Fruit fly (Drosophila melanogaster): ENCODE results near the gene CG10591.
A peak's percentile ranks its signal among the peaks of the same experiment; 100 is the strongest.

The CG10591 gene

DNA sequence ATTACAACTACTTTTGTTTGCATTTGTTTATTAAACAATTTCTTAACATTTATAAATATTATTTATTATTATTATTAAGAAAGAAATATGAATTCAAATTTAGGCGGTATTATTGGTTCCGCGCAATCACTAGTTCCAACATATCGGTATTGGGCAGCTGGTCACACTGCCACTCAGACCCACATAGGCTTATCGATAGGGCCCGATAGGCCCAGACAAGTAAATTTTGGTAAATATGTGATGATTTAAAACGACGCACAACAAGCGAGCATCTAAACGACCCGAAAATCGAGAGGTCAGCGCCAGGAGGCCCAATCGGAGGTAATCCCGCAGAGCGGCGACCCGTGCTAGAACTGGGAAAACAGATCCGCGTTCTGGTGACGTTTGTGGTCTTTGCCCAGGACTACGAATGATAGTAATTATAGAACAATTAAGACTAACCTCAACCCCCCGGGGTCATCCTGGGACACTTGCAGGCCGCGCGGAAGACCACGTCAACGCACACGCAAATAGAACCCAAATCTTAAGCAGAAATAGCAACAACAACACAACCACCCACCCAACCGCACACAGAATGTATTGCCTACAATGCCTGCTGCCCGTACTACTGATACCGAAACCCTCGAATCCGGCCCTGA lies 34.3 kb downstream of the CG10591 start, which contains the start of gene bc10 (continued):
- TF ChIP-seq HLH4C (GFP tag; IDR thresholded peaks at IDR 0.05; ENCODE audit: partially characterized antibody) = peak; percentile 78; the same call in 2 of the 3 replicates
- no peak for TF ChIP-seq CG7372 (GFP tag; IDR thresholded peaks at IDR 0.05)
- TF ChIP-seq CG11504 (tag; optimal IDR thresholded peaks at IDR 0.05) = no peak
- no peak for TF ChIP-seq CG31224 (GFP tag; IDR thresholded peaks at IDR 0.05)
- no peak for TF ChIP-seq Xbp1 (GFP tag; optimal IDR thresholded peaks at IDR 0.05)
- TF ChIP-seq Mrtf (GFP tag; IDR thresholded peaks at IDR 0.05) = no peak
- TF ChIP-seq p53 (GFP tag; optimal IDR thresholded peaks at IDR 0.05) = no peak
- TF ChIP-seq Elba2 (GFP tag; optimal IDR thresholded peaks at IDR 0.05) = no peak
- TF ChIP-seq ttk (GFP tag; IDR thresholded peaks at IDR 0.05) = no peak
- peak; percentile 12 for TF ChIP-seq Fer1 (GFP tag; optimal IDR thresholded peaks at IDR 0.05)
- TF ChIP-seq vnd (GFP tag; IDR thresholded peaks at IDR 0.05; ENCODE audit: partially characterized antibody) = peak; percentile 76
- TF ChIP-seq CG11247 (GFP tag; IDR thresholded peaks at IDR 0.05) = no peak
- TF ChIP-seq CHES-1-like (GFP tag; optimal IDR thresholded peaks at IDR 0.05) = no peak
- TF ChIP-seq CG12071 (GFP tag; optimal IDR thresholded peaks at IDR 0.05) = no peak
- no peak for TF ChIP-seq ap (GFP tag; IDR thresholded peaks at IDR 0.05)
- peak; percentile 47 for TF ChIP-seq trem (tag; optimal IDR thresholded peaks at IDR 0.05)
- no peak for TF ChIP-seq CG8765 (GFP tag; IDR thresholded peaks at IDR 0.05)
- no peak for TF ChIP-seq klu (GFP tag; IDR thresholded peaks at IDR 0.05)
- TF ChIP-seq CG16779 (GFP tag; IDR thresholded peaks at IDR 0.05) = no peak
- TF ChIP-seq cg (GFP tag; optimal IDR thresholded peaks at IDR 0.05) = no peak
- TF ChIP-seq CG17328 (GFP tag; IDR thresholded peaks at IDR 0.05) = no peak
- TF ChIP-seq CG8924 (tag; optimal IDR thresholded peaks at IDR 0.05) = no peak
- no peak for TF ChIP-seq CG6813 (GFP tag; optimal IDR thresholded peaks at IDR 0.05)
- no peak for TF ChIP-seq Abd-B (GFP tag; optimal IDR thresholded peaks at IDR 0.05)
- no peak for TF ChIP-seq HHEX (GFP tag; optimal IDR thresholded peaks at IDR 0.05)
- no peak for TF ChIP-seq luna (GFP tag; optimal IDR thresholded peaks at IDR 0.05)
- TF ChIP-seq gro (GFP tag; optimal IDR thresholded peaks at IDR 0.05) = no peak
- TF ChIP-seq MBD-R2 (GFP tag; IDR thresholded peaks at IDR 0.05) = peak; percentile 65
- TF ChIP-seq az2 (GFP tag; optimal IDR thresholded peaks at IDR 0.05) = no peak
- TF ChIP-seq Hey (tag; optimal IDR thresholded peaks at IDR 0.05) = no peak
- no peak for TF ChIP-seq sim (GFP tag; IDR thresholded peaks at IDR 0.05)
- TF ChIP-seq CG16863 (GFP tag; optimal IDR thresholded peaks at IDR 0.05) = no peak
- peak; percentile 63; the same call in 2 of the 3 replicates for TF ChIP-seq mld (GFP tag; IDR thresholded peaks at IDR 0.05; ENCODE audit: partially characterized antibody)
- peak; percentile 45 for TF ChIP-seq CG1603 (tag; optimal IDR thresholded peaks at IDR 0.05)
- no peak for TF ChIP-seq ftz-f1 (GFP tag; optimal IDR thresholded peaks at IDR 0.05)
- no peak for TF ChIP-seq CG6683 (GFP tag; optimal IDR thresholded peaks at IDR 0.05)
- TF ChIP-seq Hr51 (GFP tag; optimal IDR thresholded peaks at IDR 0.05) = no peak
- TF ChIP-seq pan (optimal IDR thresholded peaks at IDR 0.05) = no peak
- TF ChIP-seq pan (GFP tag; optimal IDR thresholded peaks at IDR 0.05 in 1 of 2, IDR thresholded peaks at IDR 0.05 in 1 of 2) = no peak
- no peak for TF ChIP-seq zfh1 (GFP tag; IDR thresholded peaks at IDR 0.05)
- no peak for TF ChIP-seq CG11696 (GFP tag; IDR thresholded peaks at IDR 0.05)
- TF ChIP-seq CG14860 (GFP tag; IDR thresholded peaks at IDR 0.05; ENCODE audit: partially characterized antibody) = peak; percentile 74
- TF ChIP-seq dimm (GFP tag; IDR thresholded peaks at IDR 0.05) = no peak
- TF ChIP-seq Vsx1 (GFP tag; optimal IDR thresholded peaks at IDR 0.05) = no peak
- no peak for TF ChIP-seq gce (GFP tag; IDR thresholded peaks at IDR 0.05)
- TF ChIP-seq psq (GFP tag; optimal IDR thresholded peaks at IDR 0.05) = no peak
- no peak for TF ChIP-seq tll (GFP tag; optimal IDR thresholded peaks at IDR 0.05)
- no peak for TF ChIP-seq Fer2 (tag; optimal IDR thresholded peaks at IDR 0.05)
- TF ChIP-seq CG18011 (GFP tag; optimal IDR thresholded peaks at IDR 0.05) = no peak
- no peak for TF ChIP-seq Ada2b (GFP tag; IDR thresholded peaks at IDR 0.05)
- TF ChIP-seq CG10321 (GFP tag; IDR thresholded peaks at IDR 0.05) = no peak
